Worm (Caenorhabditis elegans) whole organism, L4 larva: ENCODE results near the gene ddx-17.

Experiments
- ama-1 ChIP-seq: fragments of 150-350 bp; optimal IDR thresholded peaks from 2 replicates; lab custom pipeline; 2014; ENCODE audit warnings: inconsistent platforms, mixed read lengths
- arid-1 ChIP-seq: fragments of 200-800 bp; sonication (Bioruptor generic); conservative IDR thresholded peaks from 2 replicates; pipeline ENCODE4 v1.3.6; 2022; ENCODE audit warnings: missing genetic modification reagents, missing genetic modification characterization, missing compliant biosample characterization
- ceh-82 ChIP-seq: sonication (generic microtip); optimal IDR thresholded peaks from 2 replicates; lab custom pipeline; 2017; ENCODE audit warnings: missing biosample characterization, missing genetic modification characterization
- dmd-6 ChIP-seq: fragments of 200-800 bp; sonication (Bioruptor generic); IDR thresholded peaks from 2 replicates; pipeline ENCODE4 v1.3.6; 2022; ENCODE audit warnings: missing genetic modification reagents, missing genetic modification characterization, missing compliant biosample characterization
- dmd-9 ChIP-seq: fragments of 200-800 bp; sonication (Bioruptor generic); IDR thresholded peaks from 2 replicates; pipeline ENCODE4 v1.3.6; 2022; ENCODE audit warnings: missing genetic modification reagents, missing genetic modification characterization, missing compliant biosample characterization
- dpl-1 ChIP-seq: fragments of 150-350 bp; optimal IDR thresholded peaks from 2 replicates; lab custom pipeline; 2014; ENCODE audit warnings: missing biosample characterization, missing genetic modification reagents, missing genetic modification characterization
- lin-15B ChIP-seq: fragments of 150-350 bp; sonication (generic microtip); optimal IDR thresholded peaks from 3 replicates; lab custom pipeline; 2014; ENCODE audit warnings: missing biosample characterization, missing genetic modification characterization
- nhr-48 ChIP-seq: sonication (generic microtip); optimal IDR thresholded peaks from 2 replicates; lab custom pipeline; 2016; ENCODE audit warnings: mild to moderate bottlenecking, missing genetic modification characterization, missing compliant biosample characterization
- nhr-6 ChIP-seq: fragments of 150-350 bp; optimal IDR thresholded peaks from 2 replicates; lab custom pipeline; 2014; ENCODE audit warnings: missing biosample characterization, missing genetic modification characterization
- snpc-4 ChIP-seq: fragments of 150-350 bp; optimal IDR thresholded peaks from 2 replicates; lab custom pipeline; 2014; ENCODE audit warnings: missing biosample characterization, missing genetic modification characterization
- vab-7 ChIP-seq: fragments of 200-800 bp; sonication (Bioruptor generic); IDR thresholded peaks from 2 replicates; pipeline ENCODE4 v1.3.6; 2022; ENCODE audit warnings: missing genetic modification reagents, missing genetic modification characterization, missing compliant biosample characterization
- ztf-11 ChIP-seq: fragments of 150-350 bp; optimal IDR thresholded peaks from 2 replicates; lab custom pipeline; 2014; ENCODE audit warnings: missing biosample characterization, missing genetic modification characterization

ce11 chrV:14026194-14026593 is 14.3 kb upstream of the ddx-17 start, which contains the start of gene T08G5.2:
- TF ChIP-seq arid-1 (GFP tag; lab: Robert Waterston, UW) (no peak), snpc-4 (tag; lab: Kevin White, UChicago) (no peak), vab-7 (no peak), lin-15B (tag; lab: Kevin White, UChicago) (no peak), nhr-48 (tag; lab: Kevin White, UChicago) (no peak), ama-1 (lab: Kevin White, UChicago) (no peak), dmd-6 (GFP tag; lab: Robert Waterston, UW) (no peak), dmd-9 (GFP tag; lab: Robert Waterston, UW) (no peak), ceh-82 (tag; lab: Kevin White, UChicago) (no peak), dpl-1 (GFP tag; lab: Kevin White, UChicago) (no peak), nhr-6 (tag; lab: Kevin White, UChicago) (no peak), ztf-11 (tag; lab: Kevin White, UChicago) (no peak)
